Worm (Caenorhabditis elegans) whole organism, L4 larva: ENCODE results near the gene H12I13.1.

Experiments used
- Y5F2A.4 ChIP-seq: fragments of 200-800 bp; sonication (Bioruptor generic); optimal IDR thresholded peaks from 2 replicates; lab custom pipeline; 2018; ENCODE audit warnings: mild to moderate bottlenecking, missing genetic modification characterization, missing compliant biosample characterization
- ZK337.2 ChIP-seq: fragments of 200-800 bp; sonication (Bioruptor generic); IDR thresholded peaks from 2 replicates; pipeline ENCODE4 v1.3.6; 2022; ENCODE audit warnings: missing genetic modification reagents, missing genetic modification characterization, missing compliant biosample characterization
- dpl-1 ChIP-seq: fragments of 150-350 bp; optimal IDR thresholded peaks from 2 replicates; lab custom pipeline; 2014; ENCODE audit warnings: missing biosample characterization, missing genetic modification reagents, missing genetic modification characterization
- zfp-2 ChIP-seq: sonication (generic microtip); optimal IDR thresholded peaks from 2 replicates; lab custom pipeline; 2016; ENCODE audit warnings: mild to moderate bottlenecking, missing genetic modification characterization, missing compliant biosample characterization

DNA sequence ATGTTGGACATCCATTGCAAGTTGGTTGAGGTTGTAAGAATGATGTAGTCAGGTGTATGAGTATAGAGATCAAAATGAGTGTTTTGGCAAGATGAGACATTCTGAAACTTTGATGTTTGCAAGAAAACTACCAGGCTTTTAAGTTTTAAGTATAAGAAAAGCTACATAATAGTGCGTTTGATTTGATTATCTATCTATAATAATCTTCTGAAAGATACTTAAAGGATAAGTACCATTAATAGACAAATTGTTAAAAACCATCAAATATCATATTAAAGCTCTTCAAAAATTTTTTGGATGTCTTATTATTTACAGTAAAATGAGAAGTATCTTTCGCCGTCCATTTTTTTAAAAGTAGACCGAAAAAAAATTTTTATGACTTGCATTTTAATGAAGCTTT lies 23.8 kb downstream of the H12I13.1 start, which contains the start of gene R12C12.10:
- TF ChIP-seq Y5F2A.4 (GFP tag; lab: Kevin White, UChicago) (no peak), dpl-1 (no peak), zfp-2 (no peak), ZK337.2 (GFP tag; lab: Robert Waterston, UW) (no peak)
